Worm (Caenorhabditis elegans) whole organism, mixed stage, embryonic: ENCODE data around the gene D1086.11.

Experiments used
- elt-1 ChIP-seq: sonication (generic microtip); optimal IDR thresholded peaks from 2 replicates; lab custom pipeline; 2017; ENCODE audit warnings: missing genetic modification characterization, mild to moderate bottlenecking, missing compliant biosample characterization, antibody characterized with exemption, moderate library complexity, borderline replicate concordance; ENCODE audit not compliant: insufficient read depth
- mls-2 ChIP-seq: sonication (generic microtip); optimal IDR thresholded peaks from 2 replicates; lab custom pipeline; 2016; ENCODE audit warnings: mild to moderate bottlenecking, missing genetic modification characterization, moderate library complexity, missing compliant biosample characterization
- nhr-2 ChIP-seq: fragments of 150-350 bp; optimal IDR thresholded peaks from 2 replicates; lab custom pipeline; 2014; ENCODE audit warnings: missing biosample characterization, missing genetic modification characterization
- nhr-76 ChIP-seq: sonication (generic microtip); optimal IDR thresholded peaks from 2 replicates; lab custom pipeline; 2017; ENCODE audit warnings: missing biosample characterization, missing genetic modification characterization
- pha-4 ChIP-seq: fragments of 150-350 bp; optimal IDR thresholded peaks from 2 replicates; lab custom pipeline; 2018; ENCODE audit warnings: missing biosample characterization, missing genetic modification reagents, missing genetic modification characterization
- ztf-11 ChIP-seq: fragments of 150-350 bp; optimal IDR thresholded peaks from 2 replicates; lab custom pipeline; 2014; ENCODE audit warnings: missing biosample characterization, missing genetic modification characterization

DNA sequence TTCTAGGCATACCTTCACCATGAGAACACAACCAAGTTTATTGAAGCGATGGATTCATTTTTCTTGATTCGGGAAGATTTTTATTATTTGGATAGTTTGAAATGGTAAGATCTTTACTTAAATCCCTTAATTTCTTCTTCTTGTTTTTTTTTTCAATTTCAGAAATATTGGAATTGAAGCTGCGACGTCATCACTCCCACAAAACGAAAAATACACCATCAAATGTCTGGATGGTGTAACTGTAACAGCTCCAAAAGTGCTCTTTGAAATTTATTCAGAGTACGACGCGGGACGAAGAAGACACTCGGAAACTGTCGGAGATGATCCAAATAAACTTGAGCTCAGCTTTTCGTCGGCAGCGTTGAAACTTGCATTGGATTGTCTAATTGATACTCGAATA is 9.8 kb upstream of the D1086.11 start, which contains the start of gene D1086.21:
- no peak for TF ChIP-seq ztf-11 (tag; lab: Kevin White, UChicago)
- TF ChIP-seq mls-2, result no peak
- no peak for TF ChIP-seq elt-1 (tag; lab: Kevin White, UChicago)
- TF ChIP-seq nhr-2 (tag; lab: Kevin White, UChicago), result no peak
- no peak for TF ChIP-seq nhr-76
- TF ChIP-seq pha-4, result no peak
